Fruit fly (Drosophila melanogaster): ENCODE data around the gene RPA2.

DNA sequence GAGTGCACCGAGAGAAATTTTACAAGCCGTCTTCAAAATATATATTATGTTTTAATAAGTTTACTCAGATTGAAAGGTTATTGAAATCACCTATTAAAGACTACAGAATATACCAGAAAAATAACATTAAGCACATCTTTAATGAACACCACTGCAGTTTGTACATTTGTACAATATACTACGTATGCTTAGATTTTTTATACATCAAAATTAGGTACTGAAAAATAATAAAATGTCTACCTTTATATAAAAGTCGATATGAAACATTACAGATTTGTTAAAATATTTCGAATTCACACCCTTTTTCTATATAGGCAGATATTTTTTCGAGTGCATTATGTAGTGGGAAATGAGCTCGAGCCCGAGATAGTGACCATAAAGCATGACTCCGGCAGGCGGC lies 30.9 kb upstream of the RPA2 start:
- TF ChIP-seq dm (GFP tag; optimal IDR thresholded peaks at IDR 0.05) (no peak), br (optimal IDR thresholded peaks at IDR 0.05) (no peak), klu (GFP tag; IDR thresholded peaks at IDR 0.05) (no peak), usp (GFP tag; optimal IDR thresholded peaks at IDR 0.05) (no peak), Dip2 (GFP tag; IDR thresholded peaks at IDR 0.05) (no peak), CG2129 (GFP tag; IDR thresholded peaks at IDR 0.05; ENCODE audit: partially characterized antibody) (no peak)
